Fruit fly (Drosophila melanogaster) Kc167 (cell line): ENCODE results near the gene Hip14.

Source experiments
- Sin3A ChIP-seq: fragments of >200 bp; optimal IDR thresholded peaks from 2 replicates; lab custom pipeline; 2018; ENCODE audit warnings: missing external identifiers
- insv ChIP-seq: fragments of >200 bp; optimal IDR thresholded peaks from 3 replicates; lab custom pipeline; 2018; ENCODE audit warnings: missing external identifiers
- psq ChIP-seq: fragments of >200 bp; optimal IDR thresholded peaks from 2 replicates; lab custom pipeline; 2017; ENCODE audit warnings: missing external identifiers
- ttk ChIP-seq: sonication (Bioruptor generic); optimal IDR thresholded peaks from 2 replicates; lab custom pipeline; 2017; ENCODE audit warnings: missing external identifiers

dm6 chr3L:16012315-16012950 lies 24.4 kb downstream of the Hip14 start:
- TF ChIP-seq Sin3A (lab: Kevin White, UChicago): no peak
- no peak for TF ChIP-seq ttk (lab: Kevin White, UChicago)
- no peak for TF ChIP-seq insv (lab: Kevin White, UChicago)
- no peak for TF ChIP-seq psq
